Worm (Caenorhabditis elegans) whole organism, L1 larva: ENCODE results near the gene nhr-130.

Source experiments
- C16A3.4 ChIP-seq: fragments of 150-350 bp; optimal IDR thresholded peaks from 2 replicates; lab custom pipeline; 2014; ENCODE audit warnings: missing biosample characterization, missing genetic modification characterization
- F16B12.6 ChIP-seq: fragments of 150-350 bp; optimal IDR thresholded peaks from 2 replicates; lab custom pipeline; 2014; ENCODE audit warnings: missing biosample characterization, missing genetic modification characterization
- Y116A8C.19 ChIP-seq: sonication (generic microtip); optimal IDR thresholded peaks from 2 replicates; lab custom pipeline; 2016; ENCODE audit warnings: missing compliant biosample characterization, missing genetic modification characterization, borderline replicate concordance
- ama-1 ChIP-seq: fragments of 150-350 bp; optimal IDR thresholded peaks from 2 replicates; lab custom pipeline; 2014
- ceh-88 ChIP-seq: fragments of 200-800 bp; sonication (Bioruptor generic); IDR thresholded peaks from 2 replicates; pipeline ENCODE4 v1.3.6; 2022; ENCODE audit warnings: missing genetic modification characterization, missing compliant biosample characterization
- ceh-90 ChIP-seq: sonication (generic microtip); optimal IDR thresholded peaks from 2 replicates; lab custom pipeline; 2016; ENCODE audit warnings: missing genetic modification characterization, missing compliant biosample characterization
- dpl-1 ChIP-seq, 3 experiments: fragments of 150-350 bp in 2 of 3; sonication (generic microtip) in 1 of 3; optimal IDR thresholded peaks; 2 replicates each; lab custom pipeline; 2014 to 2017; ENCODE audit warnings: missing biosample characterization in 3 of 3, missing genetic modification characterization in 3 of 3, missing genetic modification reagents in 3 of 3
- dsc-1 ChIP-seq: sonication (generic microtip); optimal IDR thresholded peaks from 2 replicates; lab custom pipeline; 2016; ENCODE audit warnings: mild to moderate bottlenecking, missing genetic modification characterization, missing compliant biosample characterization
- efl-1 ChIP-seq, 4 experiments: fragments of 150-350 bp; optimal IDR thresholded peaks in 3 of 4; peaks in 1 of 4; 1 replicate in 1 of 4; 2 replicates in 3 of 4; lab custom pipeline; 2014; ENCODE audit warnings: missing biosample characterization in 2 of 4, missing genetic modification characterization in 2 of 4, missing genetic modification reagents in 2 of 4
- efl-3 ChIP-seq: fragments of 200-800 bp; sonication (Bioruptor generic); optimal IDR thresholded peaks from 2 replicates; lab custom pipeline; 2018; ENCODE audit warnings: mild to moderate bottlenecking, missing genetic modification characterization, missing compliant biosample characterization
- egl-27 ChIP-seq, 2 experiments: fragments of 150-350 bp in 1 of 2; sonication (generic microtip); optimal IDR thresholded peaks; 3 replicates each; lab custom pipeline; 2017 to 2018; ENCODE audit warnings: missing biosample characterization in 2 of 2, missing genetic modification characterization in 2 of 2, missing genetic modification reagents in 2 of 2
- elt-3 ChIP-seq, 6 experiments: fragments of 150-350 bp in 1 of 6; sonication (generic microtip); optimal IDR thresholded peaks; 2 replicates each; lab custom pipeline; 2017 to 2018; ENCODE audit warnings: missing biosample characterization in 6 of 6, missing genetic modification characterization in 6 of 6, inconsistent platforms in 1 of 6
- fkh-8 ChIP-seq: sonication (generic microtip); optimal IDR thresholded peaks from 2 replicates; lab custom pipeline; 2016; ENCODE audit warnings: mild to moderate bottlenecking, missing genetic modification characterization, missing compliant biosample characterization
- fos-1 ChIP-seq: fragments of 150-350 bp; optimal IDR thresholded peaks from 2 replicates; lab custom pipeline; 2014; ENCODE audit warnings: missing biosample characterization, missing genetic modification characterization
- grh-1 ChIP-seq: fragments of 200-800 bp; sonication (Bioruptor generic); IDR thresholded peaks from 2 replicates; pipeline ENCODE4 v1.3.6; 2022; ENCODE audit warnings: missing genetic modification reagents, missing genetic modification characterization, missing compliant biosample characterization
- hpl-2 ChIP-seq: fragments of 150-350 bp; optimal IDR thresholded peaks from 2 replicates; lab custom pipeline; 2014; ENCODE audit warnings: missing biosample characterization, missing genetic modification reagents, missing genetic modification characterization
- jun-1 ChIP-seq: fragments of 150-350 bp; optimal IDR thresholded peaks from 2 replicates; lab custom pipeline; 2014; ENCODE audit warnings: missing biosample characterization, missing genetic modification reagents, missing genetic modification characterization
- lin-13 ChIP-seq: fragments of 150-350 bp; optimal IDR thresholded peaks from 2 replicates; lab custom pipeline; 2014; ENCODE audit warnings: missing biosample characterization, missing genetic modification reagents, missing genetic modification characterization
- lin-15B ChIP-seq: fragments of 150-350 bp; sonication (generic microtip); optimal IDR thresholded peaks from 3 replicates; lab custom pipeline; 2014; ENCODE audit warnings: missing biosample characterization, missing genetic modification characterization
- lin-39 ChIP-seq: fragments of 150-350 bp; optimal IDR thresholded peaks from 2 replicates; lab custom pipeline; 2014; ENCODE audit warnings: missing biosample characterization, missing genetic modification reagents, missing genetic modification characterization
- lir-3 ChIP-seq: sonication (generic microtip); optimal IDR thresholded peaks from 2 replicates; lab custom pipeline; 2016; ENCODE audit warnings: mild to moderate bottlenecking, missing genetic modification characterization, moderate library complexity, missing compliant biosample characterization; ENCODE audit not compliant: poor library complexity
- mef-2 ChIP-seq: fragments of 150-350 bp; optimal IDR thresholded peaks from 2 replicates; lab custom pipeline; 2014; ENCODE audit warnings: missing biosample characterization, missing genetic modification characterization
- mep-1 ChIP-seq: fragments of 150-350 bp; optimal IDR thresholded peaks from 2 replicates; lab custom pipeline; 2014; ENCODE audit warnings: missing biosample characterization, missing genetic modification characterization
- nhr-11 ChIP-seq: fragments of 150-350 bp; optimal IDR thresholded peaks from 2 replicates; lab custom pipeline; 2014; ENCODE audit warnings: missing biosample characterization, missing genetic modification characterization
- nhr-12 ChIP-seq: sonication (generic microtip); optimal IDR thresholded peaks from 2 replicates; lab custom pipeline; 2017; ENCODE audit warnings: missing biosample characterization, missing genetic modification characterization
- nhr-20 ChIP-seq: sonication (generic microtip); optimal IDR thresholded peaks from 2 replicates; lab custom pipeline; 2016; ENCODE audit warnings: mild to moderate bottlenecking, missing genetic modification characterization, missing compliant biosample characterization
- nhr-237 ChIP-seq: fragments of 150-350 bp; optimal IDR thresholded peaks from 2 replicates; lab custom pipeline; 2014; ENCODE audit warnings: missing biosample characterization, missing genetic modification characterization
- nhr-85 ChIP-seq: sonication (generic microtip); peaks from one replicate; lab custom pipeline; 2016; ENCODE audit warnings: missing genetic modification characterization, inconsistent platforms, missing compliant biosample characterization
- nhr-90 ChIP-seq: sonication (generic microtip); optimal IDR thresholded peaks from 2 replicates; lab custom pipeline; 2016; ENCODE audit warnings: mild to moderate bottlenecking, missing genetic modification characterization, missing compliant biosample characterization; ENCODE audit not compliant: poor library complexity
- pag-3 ChIP-seq: sonication (generic microtip); optimal IDR thresholded peaks from 2 replicates; lab custom pipeline; 2017; ENCODE audit warnings: missing genetic modification characterization, mild to moderate bottlenecking, missing compliant biosample characterization, antibody characterized with exemption, borderline replicate concordance; ENCODE audit not compliant: insufficient read depth
- pax-3 ChIP-seq: fragments of 200-800 bp; sonication (Bioruptor generic); optimal IDR thresholded peaks from 2 replicates; lab custom pipeline; 2018; ENCODE audit warnings: mild to moderate bottlenecking, missing genetic modification characterization, moderate library complexity, missing compliant biosample characterization
- pqm-1 ChIP-seq: sonication (generic microtip); optimal IDR thresholded peaks from 3 replicates; lab custom pipeline; 2017; ENCODE audit warnings: missing biosample characterization, missing genetic modification characterization
- rnt-1 ChIP-seq: sonication (generic microtip); optimal IDR thresholded peaks from 2 replicates; lab custom pipeline; 2016; ENCODE audit warnings: mild to moderate bottlenecking, missing genetic modification characterization, moderate library complexity, missing compliant biosample characterization
- sptf-1 ChIP-seq: fragments of 150-350 bp; optimal IDR thresholded peaks from 2 replicates; lab custom pipeline; 2014; ENCODE audit warnings: missing biosample characterization, missing genetic modification characterization
- tbx-2 ChIP-seq: sonication (generic microtip); optimal IDR thresholded peaks from 2 replicates; lab custom pipeline; 2016; ENCODE audit warnings: missing genetic modification characterization, missing compliant biosample characterization
- unc-62 ChIP-seq: fragments of 150-350 bp; optimal IDR thresholded peaks from 2 replicates; lab custom pipeline; 2014; ENCODE audit warnings: missing biosample characterization, missing genetic modification reagents, missing genetic modification characterization
- unc-98 ChIP-seq: fragments of 200-800 bp; sonication (Bioruptor generic); IDR thresholded peaks from 2 replicates; pipeline ENCODE4 v1.3.6; 2022; ENCODE audit warnings: missing genetic modification characterization, missing compliant biosample characterization
- ztf-11 ChIP-seq, 2 experiments: sonication (generic microtip); optimal IDR thresholded peaks; 2 replicates each; lab custom pipeline; 2016 to 2017; ENCODE audit warnings: missing genetic modification characterization in 2 of 2, missing biosample characterization in 1 of 2, missing compliant biosample characterization in 1 of 2

Gene nhr-130

DNA sequence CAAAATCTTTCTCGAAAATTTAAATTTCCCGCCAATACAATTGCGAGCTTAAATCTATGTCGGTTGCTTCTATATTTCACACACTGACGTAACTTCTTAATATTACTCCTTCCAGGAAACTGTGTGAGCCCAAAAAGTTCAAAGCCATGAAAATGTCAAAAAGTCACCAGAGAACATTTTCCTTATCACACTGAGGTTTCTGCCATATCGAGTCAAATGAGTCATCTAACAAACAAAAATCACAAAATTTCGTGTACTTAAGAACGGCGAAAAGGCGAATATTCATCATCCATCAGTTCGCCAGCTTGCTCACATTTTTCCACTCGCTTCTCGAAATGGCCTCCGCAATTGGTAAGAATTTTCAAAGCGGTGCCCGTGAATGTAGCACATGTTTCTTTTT is 33.5 kb downstream of the nhr-130 start, which contains the start of gene M02H5.8:
M02H5.8 (plus strand) TSS at position 297 of the 400 bp plus-strand sequence.
- TF ChIP-seq pag-3 (no peak), dsc-1 (tag; lab: Kevin White, UChicago) (no peak), elt-3 (tag; optimal IDR thresholded peaks at IDR 0.05; lab: Kevin White, UChicago) (no peak), sptf-1 (tag; lab: Kevin White, UChicago) (no peak), ztf-11 (tag; optimal IDR thresholded peaks at IDR 0.05; lab: Kevin White, UChicago) (no peak), efl-1 (optimal IDR thresholded peaks at IDR 0.05; lab: Kevin White, UChicago) (no peak), efl-1 (GFP tag; optimal IDR thresholded peaks at IDR 0.05 in 1 of 2; lab: Kevin White, UChicago) (peak in 1 of 2 experiments; percentile 31)
- TF ChIP-seq, all 84 proteins: peak for 1

DNA sequence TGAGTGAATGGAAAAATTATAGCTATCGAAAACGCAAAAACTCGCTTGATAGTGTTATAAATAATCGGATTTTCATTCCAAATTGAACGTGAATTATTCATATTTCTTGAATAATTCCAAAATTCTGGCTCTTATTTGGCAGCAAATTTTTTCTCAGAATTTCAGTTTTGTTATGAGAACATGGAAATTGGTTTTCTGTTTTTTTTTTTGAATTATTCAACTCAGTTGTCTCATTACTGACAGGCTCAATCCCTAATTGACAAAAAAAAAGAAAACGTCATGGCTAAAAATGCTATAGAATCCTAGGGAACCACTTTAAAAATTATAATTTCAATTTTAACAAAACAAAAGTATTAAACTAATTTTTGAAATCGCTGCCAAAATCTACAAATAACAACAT is 34.0 kb downstream of the nhr-130 start, which contains the start of gene srh-35:
srh-35 (minus strand) TSS at position 101 of the 400 bp plus-strand sequence.
- TF ChIP-seq nhr-85 (peak; percentile 10), tbx-2 (no peak)

- TF ChIP-seq fkh-8 = no peak
- TF ChIP-seq nhr-85 = peak; percentile 8
Measured at ce11 chrV:446988-447387, 36.2 kb downstream of the nhr-130 start.

DNA sequence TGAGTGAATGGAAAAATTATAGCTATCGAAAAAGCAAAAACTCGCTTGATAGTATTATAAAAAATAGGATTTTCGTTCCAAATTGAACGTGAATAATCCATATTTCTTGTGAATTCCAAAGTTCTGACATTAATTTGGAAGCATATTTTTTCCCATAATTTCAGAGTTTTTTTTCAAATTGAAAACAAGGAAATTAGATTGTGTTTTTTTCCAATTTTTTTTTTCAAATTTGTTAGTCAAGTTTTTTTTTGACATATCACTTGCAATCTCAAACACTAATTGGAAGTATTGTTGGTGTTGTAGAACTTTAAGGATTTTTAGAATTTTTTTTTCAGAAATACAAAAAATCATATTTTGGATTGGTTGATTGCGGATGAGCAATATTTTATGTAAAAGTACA is 36.6 kb downstream of the nhr-130 start, which contains the start of gene srh-34:
srh-34 (minus strand) TSS at position 101 of the 400 bp plus-strand sequence.
- TF ChIP-seq lir-3 (tag; lab: Kevin White, UChicago) (no peak), egl-27 (tag; optimal IDR thresholded peaks at IDR 0.05; lab: Kevin White, UChicago) (no peak), ceh-88 (no peak), nhr-85 (no peak), fos-1 (tag; lab: Kevin White, UChicago) (no peak), dpl-1 (GFP tag; optimal IDR thresholded peaks at IDR 0.05; lab: Kevin White, UChicago) (no peak), rnt-1 (tag; lab: Kevin White, UChicago) (no peak), unc-98 (GFP tag; lab: Robert Waterston, UW) (no peak), nhr-90 (no peak), nhr-20 (no peak), hpl-2 (GFP tag; lab: Kevin White, UChicago) (no peak), grh-1 (GFP tag; lab: Robert Waterston, UW) (no peak), ama-1 (lab: Kevin White, UChicago) (no peak), unc-62 (GFP tag; lab: Kevin White, UChicago) (no peak), pqm-1 (tag; lab: Kevin White, UChicago) (no peak), mep-1 (no peak), efl-3 (no peak), nhr-11 (tag; lab: Kevin White, UChicago) (no peak), Y116A8C.19 (tag; lab: Kevin White, UChicago) (no peak)

DNA sequence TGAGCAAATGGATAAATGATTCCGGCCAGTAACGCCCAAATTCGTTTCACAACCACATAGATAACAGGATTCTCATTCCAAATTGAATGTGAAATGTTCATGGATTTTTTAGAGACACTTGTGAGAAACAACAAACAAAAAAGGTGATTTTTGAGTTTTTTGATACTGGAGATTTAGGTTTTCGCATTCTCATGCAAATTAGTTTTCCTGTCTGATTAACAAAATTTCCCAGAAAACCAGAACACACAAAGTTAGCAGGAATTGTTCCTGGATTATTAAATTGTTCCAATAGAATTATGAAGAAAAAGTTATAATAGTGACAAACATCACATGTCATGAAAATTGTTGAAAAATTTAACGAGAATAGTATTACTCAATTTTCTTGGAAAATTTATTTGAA is 39.9 kb downstream of the nhr-130 start, which contains the start of gene srh-33:
srh-33 (minus strand) TSS at position 101 of the 400 bp plus-strand sequence.
- TF ChIP-seq efl-3 = no peak

DNA sequence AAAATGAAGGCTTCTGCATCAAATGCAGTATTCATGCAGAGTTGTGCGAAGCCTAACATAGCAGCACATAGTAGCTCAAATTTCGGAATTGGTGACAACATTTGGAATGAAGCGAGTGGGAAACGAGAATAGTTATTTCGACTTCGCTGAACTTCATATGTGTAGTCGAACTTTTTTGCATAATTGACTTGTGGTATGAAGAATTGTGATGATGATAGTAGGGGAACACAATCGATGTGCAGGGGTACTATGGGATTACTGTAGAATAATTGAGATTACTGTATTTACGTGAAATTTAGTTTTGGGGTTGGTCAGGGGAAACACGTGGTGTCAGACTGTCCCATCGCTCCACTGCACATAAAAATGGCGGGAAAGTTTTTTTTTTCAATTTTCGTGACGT is 42.2 kb downstream of the nhr-130 start, which contains the start of gene B0554.7:
B0554.7 (minus strand) TSS at position 101 of the 400 bp plus-strand sequence.
- TF ChIP-seq nhr-12 (tag; lab: Kevin White, UChicago) = no peak
- no peak for TF ChIP-seq C16A3.4 (tag; lab: Kevin White, UChicago)
- no peak for TF ChIP-seq jun-1 (tag; lab: Kevin White, UChicago)
- no peak for TF ChIP-seq mef-2
- no peak for TF ChIP-seq pax-3 (tag; lab: Kevin White, UChicago)
- no peak for TF ChIP-seq lin-39 (tag; lab: Kevin White, UChicago)
- no peak for TF ChIP-seq ceh-90 (tag; lab: Kevin White, UChicago)
- TF ChIP-seq lin-15B (tag; lab: Kevin White, UChicago) = no peak
- TF ChIP-seq pag-3 = no peak
- no peak for TF ChIP-seq lin-13 (GFP tag; lab: Kevin White, UChicago)
- no peak for TF ChIP-seq mep-1
- TF ChIP-seq Y116A8C.19 (tag; lab: Kevin White, UChicago) = no peak
- TF ChIP-seq dsc-1 (tag; lab: Kevin White, UChicago) = no peak
- TF ChIP-seq pqm-1 (tag; lab: Kevin White, UChicago) = no peak
- TF ChIP-seq F16B12.6 (tag; lab: Kevin White, UChicago) = no peak
- no peak for TF ChIP-seq nhr-237 (tag; lab: Kevin White, UChicago)
- no peak for TF ChIP-seq efl-3
